Fruit fly (Drosophila melanogaster) whole organism, embryonic: Measurements from ENCODE around the gene CG14088.

Experiments
- Abd-B ChIP-seq: fragments of 200-800 bp; sonication (Bioruptor generic); optimal IDR thresholded peaks from 2 replicates; lab custom pipeline; 2018; ENCODE audit warnings: missing biosample characterization, mild to moderate bottlenecking, missing genetic modification characterization, moderate library complexity
- Bteb2 ChIP-seq: fragments of 200-800 bp; sonication (Bioruptor generic); optimal IDR thresholded peaks from 2 replicates; lab custom pipeline; 2016; ENCODE audit warnings: missing biosample characterization, missing genetic modification characterization
- CG10274 ChIP-seq: fragments of 200-800 bp; sonication (Bioruptor generic); optimal IDR thresholded peaks from 3 replicates; lab custom pipeline; 2017; ENCODE audit warnings: missing biosample characterization, mild to moderate bottlenecking, missing genetic modification characterization
- CG10979 ChIP-seq: fragments of 200-800 bp; sonication (Bioruptor generic); optimal IDR thresholded peaks from 2 replicates; lab custom pipeline; 2018; ENCODE audit warnings: missing biosample characterization, mild to moderate bottlenecking, missing genetic modification characterization, moderate library complexity
- CG11093 ChIP-seq: fragments of 200-800 bp; sonication (Bioruptor generic); IDR thresholded peaks from 3 replicates; pipeline ENCODE4 v1.3.6; 2022; ENCODE audit warnings: missing biosample characterization, missing genetic modification characterization
- CG12744 ChIP-seq: fragments of 200-800 bp; sonication (Bioruptor generic); optimal IDR thresholded peaks from 2 replicates; lab custom pipeline; 2016; ENCODE audit warnings: missing biosample characterization, missing genetic modification characterization
- CG13287 ChIP-seq: fragments of 200-800 bp; sonication (Bioruptor generic); IDR thresholded peaks from 2 replicates; pipeline ENCODE4 v1.3.6; 2022; ENCODE audit warnings: missing biosample characterization, missing genetic modification characterization; ENCODE audit not compliant: partially characterized antibody
- CG13894 ChIP-seq: fragments of 200-800 bp; sonication (Bioruptor generic); optimal IDR thresholded peaks from 3 replicates; lab custom pipeline; 2018; ENCODE audit warnings: missing biosample characterization, mild to moderate bottlenecking, missing genetic modification characterization, moderate library complexity
- CG14441 ChIP-seq: fragments of 200-800 bp; sonication (Bioruptor generic); IDR thresholded peaks from 2 replicates; pipeline ENCODE4 v1.3.6; 2022; ENCODE audit warnings: missing biosample characterization, missing genetic modification characterization
- CG14965 ChIP-seq: fragments of 200-800 bp; sonication (Bioruptor generic); optimal IDR thresholded peaks from 2 replicates; lab custom pipeline; 2016; ENCODE audit warnings: missing biosample characterization, missing genetic modification characterization, borderline replicate concordance
- CG15269 ChIP-seq: fragments of 200-800 bp; sonication (Bioruptor generic); optimal IDR thresholded peaks from 2 replicates; lab custom pipeline; 2018; ENCODE audit warnings: missing biosample characterization, mild to moderate bottlenecking, missing genetic modification characterization, moderate library complexity
- CG16863 ChIP-seq: fragments of 200-800 bp; sonication (Bioruptor generic); optimal IDR thresholded peaks from 3 replicates; lab custom pipeline; 2016; ENCODE audit warnings: missing biosample characterization, missing genetic modification characterization
- CG17361 ChIP-seq: fragments of 200-800 bp; sonication (Bioruptor generic); IDR thresholded peaks from 3 replicates; pipeline ENCODE4 v1.3.6; 2022; ENCODE audit warnings: missing biosample characterization, missing genetic modification characterization
- CG30020 ChIP-seq: fragments of 200-800 bp; optimal IDR thresholded peaks from 2 replicates; lab custom pipeline; 2019; ENCODE audit warnings: missing biosample characterization, mild to moderate bottlenecking, missing genetic modification characterization, moderate library complexity
- CG30431 ChIP-seq: fragments of 200-800 bp; sonication (Bioruptor generic); optimal IDR thresholded peaks from 2 replicates; lab custom pipeline; 2017; ENCODE audit warnings: missing biosample characterization, missing genetic modification characterization
- CG33557 ChIP-seq: fragments of 200-800 bp; sonication (Bioruptor generic); optimal IDR thresholded peaks from 2 replicates; lab custom pipeline; 2019; ENCODE audit warnings: missing biosample characterization, mild to moderate bottlenecking, missing genetic modification characterization, moderate library complexity
- CG34224 ChIP-seq: fragments of 200-800 bp; sonication (Bioruptor generic); IDR thresholded peaks from 3 replicates; pipeline ENCODE4 v1.3.6; 2022; ENCODE audit warnings: missing biosample characterization, missing genetic modification characterization; ENCODE audit not compliant: partially characterized antibody
- CG34376 ChIP-seq: fragments of 200-800 bp; sonication (Bioruptor generic); optimal IDR thresholded peaks from 2 replicates; lab custom pipeline; 2018; ENCODE audit warnings: missing biosample characterization, mild to moderate bottlenecking, missing genetic modification characterization
- CG6791 ChIP-seq: fragments of 200-800 bp; sonication (Bioruptor generic); IDR thresholded peaks from 3 replicates; pipeline ENCODE4 v1.3.6; 2022; ENCODE audit warnings: missing biosample characterization, missing genetic modification characterization; ENCODE audit not compliant: partially characterized antibody
- CG7839 ChIP-seq: fragments of 200-800 bp; sonication (Bioruptor generic); optimal IDR thresholded peaks from 3 replicates; lab custom pipeline; 2018; ENCODE audit warnings: missing biosample characterization, mild to moderate bottlenecking, missing genetic modification characterization, moderate library complexity
- CG8359 ChIP-seq: fragments of 200-800 bp; sonication (Bioruptor generic); optimal IDR thresholded peaks from 2 replicates; lab custom pipeline; 2017; ENCODE audit warnings: missing biosample characterization, mild to moderate bottlenecking, missing genetic modification characterization, borderline replicate concordance
- CG8388 ChIP-seq: fragments of 200-800 bp; sonication (Bioruptor generic); optimal IDR thresholded peaks from 2 replicates; lab custom pipeline; 2019; ENCODE audit warnings: missing biosample characterization, mild to moderate bottlenecking, missing genetic modification characterization, moderate library complexity
- Camta ChIP-seq: fragments of 200-800 bp; sonication (Bioruptor generic); optimal IDR thresholded peaks from 2 replicates; lab custom pipeline; 2016; ENCODE audit warnings: missing biosample characterization, missing genetic modification characterization
- CrebB ChIP-seq: fragments of 200-800 bp; sonication (Bioruptor generic); optimal IDR thresholded peaks from 3 replicates; lab custom pipeline; 2018; ENCODE audit warnings: missing biosample characterization, mild to moderate bottlenecking, missing genetic modification characterization
- D19B ChIP-seq: fragments of 200-800 bp; sonication (Bioruptor generic); optimal IDR thresholded peaks from 2 replicates; lab custom pipeline; 2017; ENCODE audit warnings: missing biosample characterization, mild to moderate bottlenecking, missing genetic modification characterization
- Dll ChIP-seq: fragments of 200-800 bp; sonication (Bioruptor generic); IDR thresholded peaks from 4 replicates; pipeline ENCODE4 v1.3.6; 2022; ENCODE audit warnings: missing biosample characterization, missing genetic modification characterization; ENCODE audit not compliant: partially characterized antibody
- Fer1 ChIP-seq: fragments of 200-800 bp; sonication (Bioruptor generic); optimal IDR thresholded peaks from 2 replicates; lab custom pipeline; 2017; ENCODE audit warnings: missing biosample characterization, mild to moderate bottlenecking, missing genetic modification characterization
- Gug ChIP-seq: fragments of 200-800 bp; sonication (Bioruptor generic); IDR thresholded peaks from 4 replicates; pipeline ENCODE4 v1.3.6; 2022; ENCODE audit warnings: missing biosample characterization, missing genetic modification characterization
- HLH4C ChIP-seq: fragments of 200-800 bp; sonication (Bioruptor generic); IDR thresholded peaks from 3 replicates; pipeline ENCODE4 v1.3.6; 2022; ENCODE audit warnings: missing biosample characterization, missing genetic modification characterization; ENCODE audit not compliant: partially characterized antibody
- Hey ChIP-seq: fragments of 200-800 bp; sonication (Bioruptor generic); optimal IDR thresholded peaks from 3 replicates; lab custom pipeline; 2018; ENCODE audit warnings: missing biosample characterization, mild to moderate bottlenecking, missing genetic modification characterization
- Hr78 ChIP-seq, 2 experiments: fragments of 200-800 bp in 1 of 2; fragments of >200 bp in 1 of 2; sonication (Bioruptor generic) in 1 of 2; optimal IDR thresholded peaks; 2 replicates each; lab custom pipeline; 2017 to 2019; ENCODE audit warnings: missing biosample characterization in 2 of 2, missing genetic modification characterization in 2 of 2, mild to moderate bottlenecking in 1 of 2, moderate library complexity in 1 of 2
- Sox100B ChIP-seq: fragments of 200-800 bp; sonication (Bioruptor generic); optimal IDR thresholded peaks from 3 replicates; lab custom pipeline; 2018; ENCODE audit warnings: missing biosample characterization, mild to moderate bottlenecking, missing genetic modification characterization
- amos ChIP-seq: fragments of 200-800 bp; sonication (Bioruptor generic); IDR thresholded peaks from 2 replicates; pipeline ENCODE4 v1.3.6; 2022; ENCODE audit warnings: missing biosample characterization, missing genetic modification characterization; ENCODE audit not compliant: partially characterized antibody
- ci ChIP-seq: fragments of 200-800 bp; sonication (Bioruptor generic); IDR thresholded peaks from 3 replicates; pipeline ENCODE4 v1.3.6; 2022; ENCODE audit warnings: missing biosample characterization, missing genetic modification characterization
- eve ChIP-seq, 2 experiments: fragments of >200 bp; optimal IDR thresholded peaks; 2 replicates each; lab custom pipeline; 2017; ENCODE audit warnings: missing biosample characterization in 2 of 2, missing genetic modification characterization in 2 of 2
- exex ChIP-seq: fragments of 200-800 bp; sonication (Bioruptor generic); optimal IDR thresholded peaks from 4 replicates; lab custom pipeline; 2018; ENCODE audit warnings: missing biosample characterization, mild to moderate bottlenecking, missing genetic modification characterization, moderate library complexity
- eyg ChIP-seq: fragments of 200-800 bp; sonication (Bioruptor generic); optimal IDR thresholded peaks from 3 replicates; lab custom pipeline; 2016; ENCODE audit warnings: missing biosample characterization, missing genetic modification characterization
- lab ChIP-seq: fragments of 200-800 bp; sonication (Bioruptor generic); optimal IDR thresholded peaks from 3 replicates; lab custom pipeline; 2017; ENCODE audit warnings: missing biosample characterization, missing genetic modification characterization, mild to moderate bottlenecking, moderate library complexity, missing genetic modification reagents
- lbe ChIP-seq: fragments of 200-800 bp; sonication (Bioruptor generic); optimal IDR thresholded peaks from 2 replicates; lab custom pipeline; 2016; ENCODE audit warnings: missing biosample characterization, mild to moderate bottlenecking, missing genetic modification characterization
- nerfin-1 ChIP-seq: fragments of 200-800 bp; sonication (Bioruptor generic); optimal IDR thresholded peaks from 3 replicates; lab custom pipeline; 2019; ENCODE audit warnings: missing biosample characterization, mild to moderate bottlenecking, missing genetic modification characterization, moderate library complexity
- odd ChIP-seq: fragments of 200-800 bp; sonication (Bioruptor generic); optimal IDR thresholded peaks from 2 replicates; lab custom pipeline; 2017; ENCODE audit warnings: missing biosample characterization, mild to moderate bottlenecking, missing genetic modification characterization
- slbo ChIP-seq: fragments of 200-800 bp; sonication (Bioruptor generic); IDR thresholded peaks from 2 replicates; pipeline ENCODE4 v1.3.6; 2022; ENCODE audit warnings: missing biosample characterization, missing genetic modification characterization
- toy ChIP-seq: fragments of 200-800 bp; sonication (Bioruptor generic); IDR thresholded peaks from 2 replicates; pipeline ENCODE4 v1.3.6; 2022; ENCODE audit warnings: missing biosample characterization, missing genetic modification characterization
- unc-4 ChIP-seq: fragments of 200-800 bp; sonication (Bioruptor generic); IDR thresholded peaks from 2 replicates; pipeline ENCODE4 v1.3.6; 2022; ENCODE audit warnings: missing biosample characterization, missing genetic modification characterization; ENCODE audit not compliant: partially characterized antibody
- zfh2 ChIP-seq: fragments of 200-800 bp; sonication (Bioruptor generic); optimal IDR thresholded peaks from 2 replicates; lab custom pipeline; 2016; ENCODE audit warnings: missing biosample characterization, missing genetic modification characterization

CG14088 gene

dm6 chr3L:19293178-19293741 is 22.8 kb upstream of the CG14088 start (continued):
- TF ChIP-seq Hey (tag; lab: Kevin White, UChicago) (peak; percentile 93), D19B (peak; percentile 70), CG33557 (GFP tag; lab: Kevin White, UChicago) (no peak), Gug (no peak), Sox100B (GFP tag; lab: Kevin White, UChicago) (no peak), CG13894 (tag; lab: Kevin White, UChicago) (peak; percentile 99)

dm6 chr3L:19292440-19293175 is 22.2 kb upstream of the CG14088 start, which contains the start of gene Gbs-76A:
Gene Gbs-76A, minus strand, starts transcription at chr3L:19292766.
- TF ChIP-seq CG8359 (peak; percentile 70), CG7839 (tag; lab: Kevin White, UChicago) (peak; percentile 91), nerfin-1 (tag; lab: Kevin White, UChicago) (peak; percentile 86), CG8388 (peak; percentile 84), CG14441 (GFP tag; lab: Robert Waterston, UW) (no peak; the same call in 1 of the 2 replicates), Fer1 (GFP tag; lab: Kevin White, UChicago) (peak; percentile 91), CG11093 (GFP tag; lab: Robert Waterston, UW) (0 out of 3 replicates have a peak, but pooled peaks have one; percentile 57), CG6791 (GFP tag; lab: Robert Waterston, UW) (no peak), CG14965 (no peak), lbe (peak; percentile 73), CG30431 (GFP tag; lab: Kevin White, UChicago) (peak; percentile 45), HLH4C (GFP tag; lab: Robert Waterston, UW) (peak; percentile 41; the same call in 1 of the 3 replicates), toy (GFP tag; lab: Robert Waterston, UW) (peak; percentile 24; the same call in 1 of the 2 replicates), CG12744 (GFP tag; lab: Kevin White, UChicago) (peak; percentile 29), Bteb2 (GFP tag; lab: Kevin White, UChicago) (peak; percentile 0), slbo (GFP tag; lab: Robert Waterston, UW) (peak; percentile 80; the same call in 1 of the 2 replicates), exex (tag; lab: Kevin White, UChicago) (peak; percentile 77), zfh2 (no peak), CG16863 (no peak), CrebB (tag; lab: Kevin White, UChicago) (peak; percentile 52), CG17361 (GFP tag; lab: Robert Waterston, UW) (peak; percentile 88), lab (GFP tag; lab: Kevin White, UChicago) (peak; percentile 91), CG30020 (peak; percentile 49), Camta (GFP tag; lab: Kevin White, UChicago) (peak; percentile 1), eyg (GFP tag; lab: Kevin White, UChicago) (no peak), CG13287 (GFP tag; lab: Robert Waterston, UW) (peak; percentile 67), odd (GFP tag; lab: Kevin White, UChicago) (peak; percentile 83), CG15269 (tag; lab: Kevin White, UChicago) (peak; percentile 92), eve (GFP tag; optimal IDR thresholded peaks at IDR 0.05; lab: Kevin White, UChicago) (peak in 1 of 2 experiments; percentile 81), Abd-B (peak; percentile 79), CG10979 (tag; lab: Kevin White, UChicago) (peak; percentile 87), CG10274 (GFP tag; lab: Kevin White, UChicago) (no peak), unc-4 (GFP tag; lab: Robert Waterston, UW) (no peak), ci (peak; percentile 80), amos (GFP tag; lab: Robert Waterston, UW) (no peak), Hr78 (GFP tag; optimal IDR thresholded peaks at IDR 0.05; lab: Kevin White, UChicago) (peak in 1 of 2 experiments; percentile 64), Dll (GFP tag; lab: Robert Waterston, UW) (peak; percentile 53; the same call in 1 of the 4 replicates), CG34224 (peak; percentile 65; the same call in 1 of the 3 replicates), CG34376 (peak; percentile 51)
